Fruit fly (Drosophila melanogaster) whole organism, embryonic: ENCODE data around the gene Trhn.
A peak's percentile ranks its signal among the peaks of the same experiment; 100 is the strongest.

Experiments used
- Blimp-1 ChIP-seq: fragments of 200-800 bp; sonication (Bioruptor generic); optimal IDR thresholded peaks from 3 replicates; lab custom pipeline; 2018; ENCODE audit warnings: missing biosample characterization, missing genetic modification characterization, mild to moderate bottlenecking, moderate library complexity, missing genetic modification reagents
- BtbVII ChIP-seq: fragments of 200-800 bp; sonication (Bioruptor generic); optimal IDR thresholded peaks from 3 replicates; lab custom pipeline; 2017; ENCODE audit warnings: missing biosample characterization, mild to moderate bottlenecking, missing genetic modification characterization
- CG10321 ChIP-seq: fragments of 200-800 bp; sonication (Bioruptor generic); IDR thresholded peaks from 2 replicates; pipeline ENCODE4 v1.3.6; 2022; ENCODE audit warnings: missing biosample characterization, missing genetic modification characterization
- CG12155 ChIP-seq: fragments of 200-800 bp; sonication (Bioruptor generic); optimal IDR thresholded peaks from 3 replicates; lab custom pipeline; 2016; ENCODE audit warnings: missing biosample characterization, missing genetic modification characterization
- CG12769 ChIP-seq: fragments of 200-800 bp; sonication (Bioruptor generic); optimal IDR thresholded peaks from 2 replicates; lab custom pipeline; 2019; ENCODE audit warnings: missing biosample characterization, mild to moderate bottlenecking, missing genetic modification characterization, moderate library complexity
- CG14667 ChIP-seq: fragments of 200-800 bp; sonication (Bioruptor generic); IDR thresholded peaks from 2 replicates; pipeline ENCODE4 v1.3.6; 2022; ENCODE audit warnings: missing biosample characterization, missing genetic modification characterization
- CG17359 ChIP-seq: fragments of 200-800 bp; sonication (Bioruptor generic); optimal IDR thresholded peaks from 3 replicates; lab custom pipeline; 2018; ENCODE audit warnings: missing biosample characterization, mild to moderate bottlenecking, missing genetic modification characterization, moderate library complexity
- CG31224 ChIP-seq: fragments of 200-800 bp; sonication (Bioruptor generic); IDR thresholded peaks from 2 replicates; pipeline ENCODE4 v1.3.6; 2022; ENCODE audit warnings: missing biosample characterization, missing genetic modification characterization
- CG31388 ChIP-seq: fragments of 200-800 bp; sonication (Bioruptor generic); optimal IDR thresholded peaks from 2 replicates; lab custom pipeline; 2016; ENCODE audit warnings: missing biosample characterization, missing genetic modification characterization
- CG31441 ChIP-seq: fragments of 200-800 bp; sonication (Bioruptor generic); IDR thresholded peaks from 2 replicates; pipeline ENCODE4 v1.3.6; 2022; ENCODE audit warnings: missing biosample characterization, missing genetic modification characterization
- CG32772 ChIP-seq: fragments of 200-800 bp; sonication (Bioruptor generic); IDR thresholded peaks from 2 replicates; pipeline ENCODE4 v1.3.6; 2022; ENCODE audit warnings: missing biosample characterization, missing genetic modification characterization
- CG4617 ChIP-seq: fragments of 200-800 bp; sonication (Bioruptor generic); optimal IDR thresholded peaks from 3 replicates; lab custom pipeline; 2016; ENCODE audit warnings: missing biosample characterization, missing genetic modification characterization, borderline replicate concordance
- CG5180 ChIP-seq: fragments of 200-800 bp; sonication (Bioruptor generic); optimal IDR thresholded peaks from 3 replicates; lab custom pipeline; 2017; ENCODE audit warnings: missing biosample characterization, missing genetic modification characterization, mild to moderate bottlenecking, moderate library complexity, missing genetic modification reagents
- CG6175 ChIP-seq: fragments of 200-800 bp; sonication (Bioruptor generic); IDR thresholded peaks from 3 replicates; pipeline ENCODE4 v1.3.6; 2022; ENCODE audit warnings: missing biosample characterization, missing genetic modification characterization
- CG6272 ChIP-seq: fragments of 200-800 bp; sonication (Bioruptor generic); IDR thresholded peaks from 2 replicates; pipeline ENCODE4 v1.3.6; 2022; ENCODE audit warnings: missing biosample characterization, missing genetic modification characterization
- CG6654 ChIP-seq: fragments of 200-800 bp; sonication (Bioruptor generic); optimal IDR thresholded peaks from 2 replicates; lab custom pipeline; 2017; ENCODE audit warnings: missing biosample characterization, mild to moderate bottlenecking, missing genetic modification characterization
- CG8765 ChIP-seq: fragments of 200-800 bp; sonication (Bioruptor generic); IDR thresholded peaks from 2 replicates; pipeline ENCODE4 v1.3.6; 2022; ENCODE audit warnings: missing biosample characterization, missing genetic modification characterization
- Deaf1 ChIP-seq: fragments of 200-800 bp; optimal IDR thresholded peaks from 3 replicates; lab custom pipeline; 2019; ENCODE audit warnings: missing biosample characterization, mild to moderate bottlenecking, missing genetic modification characterization, moderate library complexity
- Dip2 ChIP-seq: fragments of 200-800 bp; sonication (Bioruptor generic); IDR thresholded peaks from 2 replicates; pipeline ENCODE4 v1.3.6; 2022; ENCODE audit warnings: missing biosample characterization, missing genetic modification characterization
- E2f2 ChIP-seq: fragments of 200-800 bp; sonication (Bioruptor generic); IDR thresholded peaks from 2 replicates; pipeline ENCODE4 v1.3.6; 2022; ENCODE audit warnings: missing biosample characterization, missing genetic modification characterization
- Fer1 ChIP-seq: fragments of 200-800 bp; sonication (Bioruptor generic); optimal IDR thresholded peaks from 2 replicates; lab custom pipeline; 2017; ENCODE audit warnings: missing biosample characterization, mild to moderate bottlenecking, missing genetic modification characterization
- H2.0 ChIP-seq: fragments of 200-800 bp; sonication (Bioruptor generic); IDR thresholded peaks from 2 replicates; pipeline ENCODE4 v1.3.6; 2022; ENCODE audit warnings: missing biosample characterization, missing genetic modification characterization
- HLH3B ChIP-seq: fragments of 200-800 bp; sonication (Bioruptor generic); IDR thresholded peaks from 2 replicates; pipeline ENCODE4 v1.3.6; 2022; ENCODE audit warnings: missing biosample characterization, missing genetic modification characterization
- HLH54F ChIP-seq: fragments of 200-800 bp; sonication (Bioruptor generic); optimal IDR thresholded peaks from 3 replicates; lab custom pipeline; 2016; ENCODE audit warnings: missing biosample characterization, missing genetic modification characterization
- Hmr ChIP-seq: fragments of 200-800 bp; sonication (Bioruptor generic); optimal IDR thresholded peaks from 3 replicates; lab custom pipeline; 2017; ENCODE audit warnings: mild to moderate bottlenecking, missing biosample characterization, missing genetic modification reagents, missing genetic modification characterization
- Hmx ChIP-seq: fragments of 200-800 bp; sonication (Bioruptor generic); optimal IDR thresholded peaks from 2 replicates; lab custom pipeline; 2016; ENCODE audit warnings: missing biosample characterization, missing genetic modification characterization
- Jarid2 ChIP-seq: fragments of 200-800 bp; sonication (Bioruptor generic); optimal IDR thresholded peaks from 3 replicates; lab custom pipeline; 2017; ENCODE audit warnings: mild to moderate bottlenecking, missing biosample characterization, missing genetic modification reagents, missing genetic modification characterization
- Lim3 ChIP-seq: fragments of 200-800 bp; sonication (Bioruptor generic); IDR thresholded peaks from 2 replicates; pipeline ENCODE4 v1.3.6; 2022; ENCODE audit warnings: missing biosample characterization, missing genetic modification characterization
- Mad ChIP-seq: fragments of 200-800 bp; sonication (Bioruptor generic); optimal IDR thresholded peaks from 2 replicates; lab custom pipeline; 2016; ENCODE audit warnings: missing biosample characterization, missing genetic modification characterization
- Med ChIP-seq: fragments of 200-800 bp; sonication (Bioruptor generic); peaks from one replicate; lab custom pipeline; 2016; ENCODE audit warnings: missing biosample characterization, missing genetic modification characterization, mild to moderate bottlenecking, inconsistent platforms, moderate library complexity
- Myb ChIP-seq: fragments of 200-800 bp; sonication (Bioruptor generic); optimal IDR thresholded peaks from 2 replicates; lab custom pipeline; 2016; ENCODE audit warnings: missing biosample characterization, missing genetic modification characterization
- Nf-YB ChIP-seq: fragments of 200-800 bp; sonication (Bioruptor generic); optimal IDR thresholded peaks from 3 replicates; lab custom pipeline; 2019; ENCODE audit warnings: missing biosample characterization, mild to moderate bottlenecking, missing genetic modification characterization, moderate library complexity
- Opbp ChIP-seq: fragments of 200-800 bp; sonication (Bioruptor generic); IDR thresholded peaks from 3 replicates; pipeline ENCODE4 v1.3.6; 2022; ENCODE audit warnings: missing biosample characterization, missing genetic modification characterization; ENCODE audit not compliant: partially characterized antibody
- Six4 ChIP-seq: fragments of 200-800 bp; sonication (Bioruptor generic); optimal IDR thresholded peaks from 2 replicates; lab custom pipeline; 2016; ENCODE audit warnings: missing biosample characterization, missing genetic modification characterization
- Spps ChIP-seq: fragments of 200-800 bp; sonication (Bioruptor generic); optimal IDR thresholded peaks from 2 replicates; lab custom pipeline; 2018; ENCODE audit warnings: missing biosample characterization, mild to moderate bottlenecking, missing genetic modification characterization
- dysf ChIP-seq: fragments of 200-800 bp; sonication (Bioruptor generic); IDR thresholded peaks from 3 replicates; pipeline ENCODE4 v1.3.6; 2022; ENCODE audit warnings: missing biosample characterization, missing genetic modification characterization
- ems ChIP-seq: fragments of 200-800 bp; sonication (Bioruptor generic); optimal IDR thresholded peaks from 3 replicates; lab custom pipeline; 2016; ENCODE audit warnings: missing biosample characterization, missing genetic modification characterization
- fd64A ChIP-seq: fragments of 200-800 bp; sonication (Bioruptor generic); optimal IDR thresholded peaks from 3 replicates; lab custom pipeline; 2018; ENCODE audit warnings: missing biosample characterization, mild to moderate bottlenecking, missing genetic modification characterization
- hth ChIP-seq: fragments of >200 bp; optimal IDR thresholded peaks from 2 replicates; lab custom pipeline; 2017; ENCODE audit warnings: inconsistent platforms
- pan ChIP-seq, 4 experiments: fragments of >200 bp in 3 of 4; fragments of 200-800 bp in 1 of 4; sonication (Bioruptor generic) in 1 of 4; optimal IDR thresholded peaks in 3 of 4; IDR thresholded peaks in 1 of 4; 2 replicates each; pipeline versions ENCODE4 v1.3.6 to Lab custom; 2017 to 2022; ENCODE audit warnings: missing biosample characterization in 2 of 4, missing genetic modification characterization in 2 of 4, mixed read lengths in 1 of 4
- run ChIP-seq: fragments of 200-800 bp; sonication (Bioruptor generic); optimal IDR thresholded peaks from 3 replicates; lab custom pipeline; 2018; ENCODE audit warnings: missing biosample characterization, mild to moderate bottlenecking, missing genetic modification characterization
- sd ChIP-seq: fragments of 200-800 bp; sonication (Bioruptor generic); optimal IDR thresholded peaks from 3 replicates; lab custom pipeline; 2018; ENCODE audit warnings: missing biosample characterization, mild to moderate bottlenecking, missing genetic modification characterization, moderate library complexity
- sisA ChIP-seq: fragments of 200-800 bp; sonication (Bioruptor generic); IDR thresholded peaks from 2 replicates; pipeline ENCODE4 v1.3.6; 2022; ENCODE audit warnings: missing biosample characterization, missing genetic modification characterization
- slbo ChIP-seq: fragments of 200-800 bp; sonication (Bioruptor generic); IDR thresholded peaks from 2 replicates; pipeline ENCODE4 v1.3.6; 2022; ENCODE audit warnings: missing biosample characterization, missing genetic modification characterization
- sob ChIP-seq: fragments of 200-800 bp; sonication (Bioruptor generic); IDR thresholded peaks from 2 replicates; pipeline ENCODE4 v1.3.6; 2022; ENCODE audit warnings: missing biosample characterization, missing genetic modification characterization
- stc ChIP-seq: fragments of 200-800 bp; sonication (Bioruptor generic); IDR thresholded peaks from 2 replicates; pipeline ENCODE4 v1.3.6; 2022; ENCODE audit warnings: missing biosample characterization, missing genetic modification characterization
- tap ChIP-seq: fragments of 200-800 bp; optimal IDR thresholded peaks from 3 replicates; lab custom pipeline; 2019; ENCODE audit warnings: missing biosample characterization, mild to moderate bottlenecking, missing genetic modification characterization, moderate library complexity
- vvl ChIP-seq: fragments of 200-800 bp; sonication (Bioruptor generic); IDR thresholded peaks from 2 replicates; pipeline ENCODE4 v1.3.6; 2022; ENCODE audit warnings: missing biosample characterization, missing genetic modification characterization
- wdn ChIP-seq: fragments of 200-800 bp; sonication (Bioruptor generic); IDR thresholded peaks from 2 replicates; pipeline ENCODE4 v1.3.6; 2022; ENCODE audit warnings: missing biosample characterization, missing genetic modification characterization
- zfh2 ChIP-seq: fragments of 200-800 bp; sonication (Bioruptor generic); optimal IDR thresholded peaks from 2 replicates; lab custom pipeline; 2016; ENCODE audit warnings: missing biosample characterization, missing genetic modification characterization

Trhn gene

dm6 chr3L:1177085-1177484 is 15.9 kb downstream of the Trhn start, which contains the start of gene bab2 (continued):
- TF ChIP-seq Blimp-1, result peak; percentile 5
- 0 out of 2 replicates have a peak, but pooled peaks have one; percentile 8 for TF ChIP-seq H2.0
- TF ChIP-seq sisA, result no peak
- peak; percentile 0 for TF ChIP-seq BtbVII
- TF ChIP-seq CG31441 (GFP tag; lab: Robert Waterston, UW), result no peak; the same call in 1 of the 2 replicates
- 0 out of 2 replicates have a peak, but pooled peaks have one; percentile 30 for TF ChIP-seq CG10321 (GFP tag; lab: Robert Waterston, UW)
- TF ChIP-seq ems (GFP tag; lab: Kevin White, UChicago), result no peak
- TF ChIP-seq sob (GFP tag; lab: Robert Waterston, UW), result 0 out of 2 replicates have a peak, but pooled peaks have one; percentile 32
- peak; percentile 62; the same call in 1 of the 2 replicates for TF ChIP-seq stc
- peak; percentile 46 for TF ChIP-seq fd64A (GFP tag; lab: Kevin White, UChicago)
- TF ChIP-seq E2f2 (GFP tag; lab: Robert Waterston, UW), result no peak; the same call in 1 of the 2 replicates
- TF ChIP-seq, all 482 proteins: peak for 137

- TF ChIP-seq CG4617 (GFP tag; lab: Kevin White, UChicago) (no peak), run (tag; lab: Kevin White, UChicago) (no peak), Opbp (GFP tag; lab: Robert Waterston, UW) (no peak), CG8765 (GFP tag; lab: Robert Waterston, UW) (no peak), dysf (0 out of 3 replicates have a peak, but pooled peaks have one; percentile 24), CG12769 (tag; lab: Kevin White, UChicago) (no peak), CG31224 (GFP tag; lab: Robert Waterston, UW) (peak; percentile 89), pan (optimal IDR thresholded peaks at IDR 0.05; lab: Kevin White, UChicago) (no peak), pan (GFP tag; optimal IDR thresholded peaks at IDR 0.05 in 1 of 2, IDR thresholded peaks at IDR 0.05 in 1 of 2) (peak in 1 of 2 experiments; percentile 25), CG6175 (no peak), Jarid2 (GFP tag; lab: Kevin White, UChicago) (no peak), vvl (GFP tag; lab: Robert Waterston, UW) (0 out of 2 replicates have a peak, but pooled peaks have one; percentile 6), HLH54F (GFP tag; lab: Kevin White, UChicago) (no peak), CG12155 (GFP tag; lab: Kevin White, UChicago) (no peak), CG6654 (GFP tag; lab: Kevin White, UChicago) (no peak), slbo (no peak), tap (tag; lab: Kevin White, UChicago) (no peak), HLH3B (no peak), Myb (GFP tag; lab: Kevin White, UChicago) (no peak), Lim3 (GFP tag; lab: Robert Waterston, UW) (no peak), Mad (GFP tag; lab: Kevin White, UChicago) (no peak)
Observed at dm6 chr3L:1176515-1176914, 16.5 kb downstream of the Trhn start.

dm6 chr3L:1172858-1173257 is 20.1 kb downstream of the Trhn start:
- TF ChIP-seq Six4 (GFP tag; lab: Kevin White, UChicago) (no peak), CG31388 (GFP tag; lab: Kevin White, UChicago) (no peak), Hmr (no peak), Nf-YB (no peak), CG14667 (GFP tag; lab: Robert Waterston, UW) (peak; percentile 16; the same call in 1 of the 2 replicates), wdn (GFP tag; lab: Robert Waterston, UW) (no peak), Deaf1 (no peak), Dip2 (GFP tag; lab: Robert Waterston, UW) (peak; percentile 33; the same call in 1 of the 2 replicates), CG6272 (GFP tag; lab: Robert Waterston, UW) (0 out of 2 replicates have a peak, but pooled peaks have one; percentile 16), Blimp-1 (no peak), Fer1 (GFP tag; lab: Kevin White, UChicago) (no peak), CG32772 (no peak), CG5180 (GFP tag; lab: Kevin White, UChicago) (no peak), CG17359 (tag; lab: Kevin White, UChicago) (no peak), zfh2 (GFP tag; lab: Kevin White, UChicago) (no peak), Spps (tag; lab: Kevin White, UChicago) (no peak), Med (GFP tag; lab: Kevin White, UChicago) (peak; percentile 32), hth (lab: Kevin White, UChicago) (no peak), sd (tag; lab: Kevin White, UChicago) (no peak), Hmx (GFP tag; lab: Kevin White, UChicago) (no peak)
